Fruit fly (Drosophila melanogaster) S2 (cell line): Measurements from ENCODE around the gene bcn92.

Experiments used
- CG8478 ChIP-seq: fragments of >200 bp; optimal IDR thresholded peaks from 2 replicates; lab custom pipeline; 2018
- CTCF ChIP-seq, 2 experiments: fragments of >200 bp; optimal IDR thresholded peaks; 2 replicates each; lab custom pipeline; 2018

DNA sequence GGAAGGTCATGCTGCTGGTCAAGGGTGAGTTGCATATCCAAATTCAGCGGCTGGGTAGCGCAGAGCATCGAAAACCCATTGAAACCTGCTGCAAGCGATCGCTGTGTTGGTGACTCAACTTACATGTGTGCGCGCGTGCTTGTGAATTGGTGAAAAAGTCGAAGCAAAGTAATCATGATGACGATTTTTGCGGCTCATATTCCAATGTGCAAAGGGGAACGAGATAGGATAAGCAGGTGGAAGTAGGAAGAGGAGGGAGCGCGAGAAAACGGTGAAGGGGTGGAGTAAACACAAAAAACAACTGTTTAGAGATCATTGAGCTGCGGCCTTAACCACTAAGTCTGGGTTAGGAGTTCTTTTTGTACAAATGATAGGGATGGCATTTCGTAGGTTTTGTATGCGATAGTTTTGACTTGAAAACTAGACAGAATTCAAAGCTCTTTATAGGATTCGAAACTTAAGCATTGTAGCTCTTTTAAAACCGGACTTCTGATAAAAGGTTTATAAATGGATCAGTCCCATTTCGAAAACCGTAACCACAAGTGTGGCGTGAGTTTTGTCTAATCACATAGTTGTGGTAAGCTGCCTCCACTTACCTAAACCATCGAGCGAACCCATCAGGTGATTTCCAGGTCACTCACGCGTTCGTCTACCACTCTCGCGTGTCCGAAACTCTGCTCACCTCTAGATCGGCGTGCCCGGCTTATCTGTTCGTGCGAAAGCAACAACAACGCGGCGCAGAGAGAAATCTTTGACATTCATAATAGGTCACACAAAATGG, 3.6 kb downstream of the bcn92 start:
- TF ChIP-seq CG8478 (lab: Kevin White, UChicago): no peak
- TF ChIP-seq CTCF (optimal IDR thresholded peaks at IDR 0.05; lab: Kevin White, UChicago): no peak
